Fruit fly (Drosophila melanogaster): ENCODE data around the gene CG4115.

DNA sequence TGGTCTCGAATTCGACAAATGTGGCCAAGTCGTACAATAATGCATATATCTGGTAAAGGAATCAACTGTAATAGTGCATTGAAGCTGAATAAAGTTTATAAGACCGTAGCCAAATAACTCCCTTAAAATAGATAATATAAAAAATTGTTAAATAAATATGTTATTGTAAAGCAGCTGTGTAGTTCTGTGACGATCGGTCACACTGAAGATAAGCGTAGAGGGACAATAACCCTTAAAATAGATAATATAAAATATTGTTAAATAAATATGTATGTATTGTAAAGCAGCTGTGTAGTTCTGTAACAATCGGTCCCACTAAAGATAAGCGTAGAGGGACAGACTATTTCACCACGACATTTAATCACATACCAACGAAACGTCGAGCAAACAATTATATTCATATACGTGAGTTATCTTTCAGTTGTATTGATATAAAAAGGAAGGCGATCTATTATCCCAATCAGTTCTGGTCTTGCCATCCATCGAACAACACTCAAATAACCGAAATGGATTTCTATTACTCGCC lies 15.5 kb downstream of the CG4115 start, which contains the start of gene GstD5:
- no peak for TF ChIP-seq Sox102F (GFP tag; optimal IDR thresholded peaks at IDR 0.05)
- TF ChIP-seq CG34406 (GFP tag; optimal IDR thresholded peaks at IDR 0.05) = no peak
- TF ChIP-seq CG16779 (tag; optimal IDR thresholded peaks at IDR 0.05) = no peak
- no peak for TF ChIP-seq acj6 (GFP tag; optimal IDR thresholded peaks at IDR 0.05)
- no peak for TF ChIP-seq Eip75B (GFP tag; optimal IDR thresholded peaks at IDR 0.05)
- TF ChIP-seq CG3919 (GFP tag; optimal IDR thresholded peaks at IDR 0.05) = no peak
- TF ChIP-seq CG4318 (GFP tag; optimal IDR thresholded peaks at IDR 0.05) = no peak
- TF ChIP-seq CG10669 (GFP tag; optimal IDR thresholded peaks at IDR 0.05) = no peak
- TF ChIP-seq net (GFP tag; optimal IDR thresholded peaks at IDR 0.05) = no peak
- TF ChIP-seq pdm3 (GFP tag; optimal IDR thresholded peaks at IDR 0.05) = no peak
- TF ChIP-seq Blimp-1 (GFP tag; optimal IDR thresholded peaks at IDR 0.05) = no peak
- no peak for TF ChIP-seq Lpt (GFP tag; optimal IDR thresholded peaks at IDR 0.05)
- no peak for TF ChIP-seq CG6808 (GFP tag; optimal IDR thresholded peaks at IDR 0.05)
- TF ChIP-seq ss (GFP tag; optimal IDR thresholded peaks at IDR 0.05) = no peak
